Worm (Caenorhabditis elegans) whole organism, L1 larva: ENCODE measurements around the gene molo-1.

Source experiments
- C34B4.2 ChIP-seq: sonication (generic microtip); optimal IDR thresholded peaks from 2 replicates; lab custom pipeline; 2017; ENCODE audit warnings: mild to moderate bottlenecking, missing genetic modification characterization, missing compliant biosample characterization
- egl-13 ChIP-seq: sonication (generic microtip); optimal IDR thresholded peaks from 2 replicates; lab custom pipeline; 2016; ENCODE audit warnings: missing genotype, missing genetic modification reagents, missing genetic modification characterization, missing compliant biosample characterization
- hpl-2 ChIP-seq: fragments of 150-350 bp; optimal IDR thresholded peaks from 2 replicates; lab custom pipeline; 2014; ENCODE audit warnings: missing biosample characterization, missing genetic modification reagents, missing genetic modification characterization
- nhr-19 ChIP-seq: fragments of 200-800 bp; sonication (Bioruptor generic); conservative IDR thresholded peaks from 2 replicates; pipeline ENCODE4 v1.3.6; 2022; ENCODE audit warnings: missing genetic modification characterization, missing compliant biosample characterization
- nhr-28 ChIP-seq: fragments of 150-350 bp; optimal IDR thresholded peaks from 2 replicates; lab custom pipeline; 2014; ENCODE audit warnings: missing biosample characterization, missing genetic modification characterization
- pag-3 ChIP-seq: sonication (generic microtip); optimal IDR thresholded peaks from 2 replicates; lab custom pipeline; 2017; ENCODE audit warnings: missing genetic modification characterization, mild to moderate bottlenecking, missing compliant biosample characterization, antibody characterized with exemption, borderline replicate concordance; ENCODE audit not compliant: insufficient read depth
- pqm-1 ChIP-seq: sonication (generic microtip); optimal IDR thresholded peaks from 3 replicates; lab custom pipeline; 2017; ENCODE audit warnings: missing biosample characterization, missing genetic modification characterization
- snpc-4 ChIP-seq: fragments of 150-350 bp; optimal IDR thresholded peaks from 2 replicates; lab custom pipeline; 2014; ENCODE audit warnings: missing biosample characterization, missing genetic modification characterization
- unc-30 ChIP-seq: sonication (generic microtip); optimal IDR thresholded peaks from 2 replicates; lab custom pipeline; 2017; ENCODE audit warnings: missing biosample characterization, missing genetic modification characterization

DNA sequence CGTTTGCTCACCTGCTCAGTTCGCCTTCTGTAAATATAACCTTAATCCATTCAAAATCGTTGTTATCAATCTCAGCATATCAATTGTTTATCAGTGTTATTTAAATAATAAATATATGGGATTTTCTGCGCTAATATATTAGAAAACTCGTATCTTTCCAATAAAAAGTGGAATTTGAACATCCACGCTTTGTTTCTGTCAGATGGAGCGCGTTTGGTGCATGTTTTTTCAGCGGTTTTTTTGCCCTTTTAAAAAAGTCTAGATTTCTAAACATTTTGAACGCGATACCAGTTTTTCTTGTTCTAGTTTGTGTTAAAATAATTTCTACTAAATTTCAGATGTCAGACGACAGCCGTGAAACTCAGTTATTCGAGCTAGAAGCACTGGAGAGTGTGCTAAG lies 13.1 kb downstream of the molo-1 start, which contains the start of gene F56D2.2:
- no peak for TF ChIP-seq pag-3 (tag; lab: Kevin White, UChicago)
- no peak for TF ChIP-seq hpl-2
- no peak for TF ChIP-seq egl-13 (tag; lab: Kevin White, UChicago)
- TF ChIP-seq nhr-28: no peak
- TF ChIP-seq snpc-4 (tag; lab: Kevin White, UChicago): no peak
- no peak for TF ChIP-seq pqm-1
- TF ChIP-seq C34B4.2: no peak
- TF ChIP-seq unc-30 (tag; lab: Kevin White, UChicago): no peak
- no peak for TF ChIP-seq nhr-19 (GFP tag; lab: Robert Waterston, UW)
